Worm (Caenorhabditis elegans): ENCODE measurements around the gene xdh-1.

ce11 chrIV:14387766-14388553 is 24.7 kb downstream of the xdh-1 start:
- TF ChIP-seq ceh-44 (GFP tag; IDR thresholded peaks at IDR 0.05) (no peak), egl-27 (tag; optimal IDR thresholded peaks at IDR 0.05) (no peak)

Measured in whole organism, L4 larva.